Worm (Caenorhabditis elegans) whole organism, L4 larva: ENCODE measurements around the gene acr-2.

Source experiments
- F44E2.7 ChIP-seq: fragments of 200-800 bp; sonication (Bioruptor generic); IDR thresholded peaks from 2 replicates; pipeline ENCODE4 v2.1.2; 2022; ENCODE audit warnings: missing genetic modification characterization, missing compliant biosample characterization
- T20F7.1 ChIP-seq: fragments of 200-800 bp; sonication (Bioruptor generic); optimal IDR thresholded peaks from 2 replicates; lab custom pipeline; 2018; ENCODE audit warnings: mild to moderate bottlenecking, missing genetic modification characterization, missing compliant biosample characterization
- T26A8.4 ChIP-seq: fragments of 200-800 bp; sonication (Bioruptor generic); IDR thresholded peaks from 2 replicates; pipeline ENCODE4 v1.3.6; 2022; ENCODE audit warnings: missing genetic modification characterization, missing compliant biosample characterization
- Y105C5A.15 ChIP-seq: fragments of 200-800 bp; sonication (Bioruptor generic); IDR thresholded peaks from 2 replicates; pipeline ENCODE4 v1.3.6; 2022; ENCODE audit warnings: missing genetic modification characterization, missing compliant biosample characterization
- Y75B8A.6 ChIP-seq: fragments of 200-800 bp; sonication (Bioruptor generic); IDR thresholded peaks from 2 replicates; pipeline ENCODE4 v1.3.6; 2022; ENCODE audit warnings: missing genetic modification reagents, missing genetic modification characterization, missing compliant biosample characterization
- aha-1 ChIP-seq: fragments of 150-350 bp; peaks from one replicate; lab custom pipeline; 2014; ENCODE audit warnings: missing biosample characterization, missing genetic modification characterization
- ceh-20 ChIP-seq: fragments of 200-800 bp; sonication (Bioruptor generic); IDR thresholded peaks from 2 replicates; pipeline ENCODE4 v1.3.6; 2022; ENCODE audit warnings: missing genetic modification reagents, missing genetic modification characterization, missing compliant biosample characterization
- ctbp-1 ChIP-seq: fragments of 200-800 bp; sonication (Bioruptor generic); IDR thresholded peaks from 2 replicates; pipeline ENCODE4 v1.3.6; 2022; ENCODE audit warnings: missing genetic modification reagents, missing genetic modification characterization, missing compliant biosample characterization
- dmd-6 ChIP-seq: fragments of 200-800 bp; sonication (Bioruptor generic); IDR thresholded peaks from 2 replicates; pipeline ENCODE4 v1.3.6; 2022; ENCODE audit warnings: missing genetic modification reagents, missing genetic modification characterization, missing compliant biosample characterization
- dmd-9 ChIP-seq: fragments of 200-800 bp; sonication (Bioruptor generic); IDR thresholded peaks from 2 replicates; pipeline ENCODE4 v1.3.6; 2022; ENCODE audit warnings: missing genetic modification reagents, missing genetic modification characterization, missing compliant biosample characterization
- dpl-1 ChIP-seq: fragments of 150-350 bp; optimal IDR thresholded peaks from 2 replicates; lab custom pipeline; 2014; ENCODE audit warnings: missing biosample characterization, missing genetic modification reagents, missing genetic modification characterization
- dve-1 ChIP-seq: sonication (generic microtip); optimal IDR thresholded peaks from 2 replicates; lab custom pipeline; 2017; ENCODE audit warnings: antibody characterized with exemption, mild to moderate bottlenecking, missing genetic modification characterization, missing compliant biosample characterization; ENCODE audit not compliant: insufficient read depth
- egl-43 ChIP-seq: fragments of 200-800 bp; sonication (Bioruptor generic); IDR thresholded peaks from 2 replicates; pipeline ENCODE4 v1.3.6; 2022; ENCODE audit warnings: missing genetic modification reagents, missing genetic modification characterization, missing compliant biosample characterization
- gei-8 ChIP-seq: fragments of 200-800 bp; sonication (Bioruptor generic); optimal IDR thresholded peaks from 2 replicates; lab custom pipeline; 2018; ENCODE audit warnings: mild to moderate bottlenecking, missing genetic modification characterization, missing compliant biosample characterization
- hif-1 ChIP-seq, 2 experiments: sonication (generic microtip); optimal IDR thresholded peaks; 2 replicates each; lab custom pipeline; 2016 to 2017; ENCODE audit warnings: missing compliant biosample characterization in 2 of 2, missing genetic modification characterization in 2 of 2, missing genetic modification reagents in 2 of 2, missing genotype in 2 of 2, mild to moderate bottlenecking in 1 of 2
- hlh-11 ChIP-seq: fragments of 200-800 bp; sonication (Bioruptor generic); optimal IDR thresholded peaks from 2 replicates; lab custom pipeline; 2018; ENCODE audit warnings: mild to moderate bottlenecking, missing genetic modification characterization, missing compliant biosample characterization
- hlh-30 ChIP-seq: sonication (generic microtip); optimal IDR thresholded peaks from 2 replicates; lab custom pipeline; 2017; ENCODE audit warnings: antibody characterized with exemption, mild to moderate bottlenecking, missing genetic modification characterization, missing compliant biosample characterization; ENCODE audit not compliant: insufficient read depth
- hmg-1.1 ChIP-seq: fragments of 200-800 bp; sonication (Bioruptor generic); IDR thresholded peaks from 2 replicates; pipeline ENCODE4 v1.3.6; 2022; ENCODE audit warnings: missing genetic modification reagents, missing genetic modification characterization, missing compliant biosample characterization
- jun-1 ChIP-seq: fragments of 150-350 bp; optimal IDR thresholded peaks from 2 replicates; lab custom pipeline; 2014; ENCODE audit warnings: missing biosample characterization, missing genetic modification reagents, missing genetic modification characterization
- lin-13 ChIP-seq: fragments of 150-350 bp; optimal IDR thresholded peaks from 2 replicates; lab custom pipeline; 2014; ENCODE audit warnings: missing biosample characterization, missing genetic modification reagents, missing genetic modification characterization
- lin-15B ChIP-seq: fragments of 150-350 bp; sonication (generic microtip); optimal IDR thresholded peaks from 3 replicates; lab custom pipeline; 2014; ENCODE audit warnings: missing biosample characterization, missing genetic modification characterization
- lin-38 ChIP-seq: fragments of 200-800 bp; sonication (Bioruptor generic); IDR thresholded peaks from 2 replicates; pipeline ENCODE4 v1.3.6; 2022; ENCODE audit warnings: missing genetic modification reagents, missing genetic modification characterization, missing compliant biosample characterization
- lir-3 ChIP-seq: sonication (generic microtip); optimal IDR thresholded peaks from 2 replicates; lab custom pipeline; 2016; ENCODE audit warnings: mild to moderate bottlenecking, missing genetic modification characterization, missing compliant biosample characterization
- madf-5 ChIP-seq, 2 experiments: fragments of 200-800 bp; sonication (Bioruptor generic); IDR thresholded peaks; 2 replicates each; pipeline ENCODE4 v1.3.6; 2022; ENCODE audit warnings: missing compliant biosample characterization in 2 of 2, missing genetic modification characterization in 2 of 2
- madf-9 ChIP-seq: fragments of 200-800 bp; sonication (Bioruptor generic); conservative IDR thresholded peaks from 2 replicates; pipeline ENCODE4 v1.3.6; 2022; ENCODE audit warnings: missing genetic modification reagents, missing genetic modification characterization, missing compliant biosample characterization
- mdl-1 ChIP-seq, 2 experiments: fragments of 150-350 bp in 1 of 2; sonication (generic microtip) in 1 of 2; optimal IDR thresholded peaks; 2 replicates each; lab custom pipeline; 2014 to 2017; ENCODE audit warnings: missing biosample characterization in 2 of 2, missing genetic modification characterization in 2 of 2
- mdt-29 ChIP-seq: fragments of 200-800 bp; sonication (Bioruptor generic); IDR thresholded peaks from 2 replicates; pipeline ENCODE4 v1.3.6; 2022; ENCODE audit warnings: missing genetic modification reagents, missing genetic modification characterization, missing compliant biosample characterization
- mes-2 ChIP-seq: sonication (generic microtip); optimal IDR thresholded peaks from 2 replicates; lab custom pipeline; 2016; ENCODE audit warnings: missing genotype, mild to moderate bottlenecking, missing genetic modification characterization, missing compliant biosample characterization; ENCODE audit not compliant: poor library complexity, severe bottlenecking
- mxl-2 ChIP-seq: fragments of 200-800 bp; sonication (Bioruptor generic); conservative IDR thresholded peaks from 2 replicates; pipeline ENCODE4 v1.3.6; 2022; ENCODE audit warnings: missing genetic modification reagents, missing genetic modification characterization, missing compliant biosample characterization
- mxl-3 ChIP-seq: fragments of 200-800 bp; sonication (Bioruptor generic); optimal IDR thresholded peaks from 2 replicates; lab custom pipeline; 2018; ENCODE audit warnings: mild to moderate bottlenecking, missing genetic modification characterization, missing compliant biosample characterization
- nhr-102 ChIP-seq: sonication (generic microtip); optimal IDR thresholded peaks from 2 replicates; lab custom pipeline; 2016; ENCODE audit warnings: mild to moderate bottlenecking, missing genetic modification characterization, moderate library complexity, missing compliant biosample characterization
- nhr-28 ChIP-seq: fragments of 150-350 bp; optimal IDR thresholded peaks from 2 replicates; lab custom pipeline; 2014; ENCODE audit warnings: missing biosample characterization, missing genetic modification characterization
- nhr-48 ChIP-seq: sonication (generic microtip); optimal IDR thresholded peaks from 2 replicates; lab custom pipeline; 2016; ENCODE audit warnings: mild to moderate bottlenecking, missing genetic modification characterization, missing compliant biosample characterization
- nhr-6 ChIP-seq: fragments of 150-350 bp; optimal IDR thresholded peaks from 2 replicates; lab custom pipeline; 2014; ENCODE audit warnings: missing biosample characterization, missing genetic modification characterization
- nhr-76 ChIP-seq: fragments of 150-350 bp; optimal IDR thresholded peaks from 2 replicates; lab custom pipeline; 2014; ENCODE audit warnings: missing biosample characterization, missing genetic modification characterization
- nhr-77 ChIP-seq: fragments of 150-350 bp; optimal IDR thresholded peaks from 2 replicates; lab custom pipeline; 2014; ENCODE audit warnings: missing biosample characterization, missing genetic modification characterization
- pha-4 ChIP-seq, 2 experiments: fragments of 150-350 bp in 1 of 2; fragments of 200-800 bp in 1 of 2; sonication (Bioruptor generic) in 1 of 2; IDR thresholded peaks in 1 of 2; optimal IDR thresholded peaks in 1 of 2; 2 replicates each; pipeline versions ENCODE4 v1.3.6 to Lab custom; 2014 to 2022; ENCODE audit warnings: missing genetic modification characterization in 2 of 2, missing genetic modification reagents in 2 of 2, missing biosample characterization in 1 of 2, missing compliant biosample characterization in 1 of 2
- php-3 ChIP-seq: fragments of 200-800 bp; sonication (Bioruptor generic); IDR thresholded peaks from 2 replicates; pipeline ENCODE4 v1.3.6; 2022; ENCODE audit warnings: missing genetic modification reagents, missing genetic modification characterization, missing compliant biosample characterization
- pqm-1 ChIP-seq: sonication (generic microtip); optimal IDR thresholded peaks from 2 replicates; lab custom pipeline; 2017; ENCODE audit warnings: missing biosample characterization, missing genetic modification characterization
- saeg-2 ChIP-seq: fragments of 200-800 bp; sonication (Bioruptor generic); IDR thresholded peaks from 2 replicates; pipeline ENCODE4 v1.3.6; 2022; ENCODE audit warnings: missing genetic modification reagents, missing genetic modification characterization, missing compliant biosample characterization
- snpc-4 ChIP-seq: fragments of 150-350 bp; optimal IDR thresholded peaks from 2 replicates; lab custom pipeline; 2014; ENCODE audit warnings: missing biosample characterization, missing genetic modification characterization
- spr-3 ChIP-seq: fragments of 200-800 bp; sonication (Bioruptor generic); optimal IDR thresholded peaks from 2 replicates; lab custom pipeline; 2018; ENCODE audit warnings: mild to moderate bottlenecking, missing genetic modification characterization, missing compliant biosample characterization
- tag-97 ChIP-seq: fragments of 200-800 bp; sonication (Bioruptor generic); IDR thresholded peaks from 2 replicates; pipeline ENCODE4 v1.3.6; 2022; ENCODE audit warnings: missing genetic modification characterization, missing compliant biosample characterization
- tra-1 ChIP-seq: fragments of 200-800 bp; sonication (Bioruptor generic); IDR thresholded peaks from 2 replicates; pipeline ENCODE4 v1.3.6; 2022; ENCODE audit warnings: missing genetic modification reagents, missing genetic modification characterization, missing compliant biosample characterization
- unc-39 ChIP-seq: sonication (generic microtip); optimal IDR thresholded peaks from 2 replicates; lab custom pipeline; 2017; ENCODE audit warnings: missing biosample characterization, missing genetic modification characterization
- unc-62 ChIP-seq, 3 experiments: fragments of 150-350 bp in 1 of 3; sonication (generic microtip); optimal IDR thresholded peaks in 2 of 3; peaks in 1 of 3; 1 replicate in 1 of 3; 2 replicates in 2 of 3; lab custom pipeline; 2014 to 2017; ENCODE audit warnings: missing biosample characterization in 3 of 3, missing genetic modification characterization in 3 of 3, missing genetic modification reagents in 3 of 3, missing genotype in 1 of 3
- vab-7 ChIP-seq: fragments of 200-800 bp; sonication (Bioruptor generic); IDR thresholded peaks from 2 replicates; pipeline ENCODE4 v1.3.6; 2022; ENCODE audit warnings: missing genetic modification reagents, missing genetic modification characterization, missing compliant biosample characterization
- ztf-11 ChIP-seq: fragments of 150-350 bp; optimal IDR thresholded peaks from 2 replicates; lab custom pipeline; 2014; ENCODE audit warnings: missing biosample characterization, missing genetic modification characterization

The acr-2 gene

ce11 chrX:6747906-6748356 lies 45.6 kb downstream of the acr-2 start:
- TF ChIP-seq nhr-76 (tag; lab: Kevin White, UChicago) (no peak), dmd-9 (GFP tag; lab: Robert Waterston, UW) (0 out of 2 replicates have a peak, but pooled peaks have one; percentile 40), T26A8.4 (GFP tag; lab: Robert Waterston, UW) (0 out of 2 replicates have a peak, but pooled peaks have one; percentile 18), gei-8 (GFP tag; lab: Kevin White, UChicago) (peak; percentile 76), nhr-77 (tag; lab: Kevin White, UChicago) (peak; percentile 7), jun-1 (tag; lab: Kevin White, UChicago) (peak; percentile 48), nhr-102 (tag; lab: Kevin White, UChicago) (peak; percentile 84), dpl-1 (GFP tag; lab: Kevin White, UChicago) (peak; percentile 1), Y75B8A.6 (peak; percentile 50; the same call in 1 of the 2 replicates), nhr-48 (tag; lab: Kevin White, UChicago) (peak; percentile 94), Y105C5A.15 (GFP tag; lab: Robert Waterston, UW) (no peak), spr-3 (GFP tag; lab: Kevin White, UChicago) (peak; percentile 2), lir-3 (no peak), hlh-11 (tag; lab: Kevin White, UChicago) (peak; percentile 95), ztf-11 (no peak), lin-13 (GFP tag; lab: Kevin White, UChicago) (peak; percentile 44), hmg-1.1 (peak; percentile 64), mes-2 (tag; lab: Kevin White, UChicago) (peak; percentile 50), dve-1 (tag; lab: Kevin White, UChicago) (peak; percentile 87), snpc-4 (tag; lab: Kevin White, UChicago) (no peak), unc-62 (GFP tag; optimal IDR thresholded peaks at IDR 0.05 in 1 of 2; lab: Kevin White, UChicago) (peak in 1 of 2 experiments; percentile 49), unc-62 (tag; optimal IDR thresholded peaks at IDR 0.05; lab: Kevin White, UChicago) (no peak), unc-39 (tag; lab: Kevin White, UChicago) (no peak), hlh-30 (tag; lab: Kevin White, UChicago) (peak; percentile 96), mxl-2 (GFP tag; lab: Robert Waterston, UW) (peak; percentile 83), vab-7 (GFP tag; lab: Robert Waterston, UW) (no peak), php-3 (peak; percentile 78), nhr-28 (peak; percentile 26), tra-1 (GFP tag; lab: Robert Waterston, UW) (peak; percentile 65; the same call in 1 of the 2 replicates), mdt-29 (peak; percentile 70), pha-4 (GFP tag; IDR thresholded peaks at IDR 0.05; lab: Robert Waterston, UW) (peak; percentile 74; the same call in 1 of the 2 replicates), pha-4 (tag; optimal IDR thresholded peaks at IDR 0.05; lab: Kevin White, UChicago) (peak; percentile 93), lin-15B (no peak), mxl-3 (GFP tag; lab: Kevin White, UChicago) (peak; percentile 59), saeg-2 (GFP tag; lab: Robert Waterston, UW) (0 out of 2 replicates have a peak, but pooled peaks have one; percentile 34), ceh-20 (0 out of 2 replicates have a peak, but pooled peaks have one; percentile 7), mdl-1 (tag; optimal IDR thresholded peaks at IDR 0.05; lab: Kevin White, UChicago) (peak in 1 of 2 experiments; percentile 99), pqm-1 (no peak), madf-9 (GFP tag; lab: Robert Waterston, UW) (0 out of 2 replicates have a peak, but pooled peaks have one; percentile 9), madf-5 (GFP tag; IDR thresholded peaks at IDR 0.05; lab: Robert Waterston, UW) (no peak), nhr-6 (tag; lab: Kevin White, UChicago) (peak; percentile 77), aha-1 (peak; percentile 95), T20F7.1 (GFP tag; lab: Kevin White, UChicago) (peak; percentile 65), egl-43 (GFP tag; lab: Robert Waterston, UW) (0 out of 2 replicates have a peak, but pooled peaks have one; percentile 59), ctbp-1 (no peak), tag-97 (GFP tag; lab: Robert Waterston, UW) (no peak), F44E2.7 (GFP tag; lab: Robert Waterston, UW) (no peak), dmd-6 (peak; percentile 97), hif-1 (tag; optimal IDR thresholded peaks at IDR 0.05; lab: Kevin White, UChicago) (peak in 1 of 2 experiments; percentile 85), lin-38 (GFP tag; lab: Robert Waterston, UW) (peak; percentile 45)
